Worm (Caenorhabditis elegans): Measurements from ENCODE around the gene F19C7.3.

- TF ChIP-seq Y105C5A.15 (GFP tag; IDR thresholded peaks at IDR 0.05) (no peak), zag-1 (tag; optimal IDR thresholded peaks at IDR 0.05) (no peak), dmd-9 (GFP tag; IDR thresholded peaks at IDR 0.05) (no peak), ceh-32 (tag; optimal IDR thresholded peaks at IDR 0.05; ENCODE audit: poor library complexity) (no peak), cey-2 (tag; optimal IDR thresholded peaks at IDR 0.05; ENCODE audit: borderline replicate concordance, insufficient read depth) (no peak), T26A8.4 (GFP tag; IDR thresholded peaks at IDR 0.05) (no peak), F26F4.8 (GFP tag; conservative IDR thresholded peaks at IDR 0.05) (no peak), zfp-2 (tag; optimal IDR thresholded peaks at IDR 0.05) (no peak), attf-4 (tag; optimal IDR thresholded peaks at IDR 0.05) (no peak), skn-1 (tag; optimal IDR thresholded peaks at IDR 0.05) (no peak), ama-1 (optimal IDR thresholded peaks at IDR 0.05) (no peak), ceh-44 (GFP tag; IDR thresholded peaks at IDR 0.05) (no peak)
Observed at ce11 chrIV:4636001-4636400, 39.1 kb downstream of the F19C7.3 start, which contains the start of gene R105.5.
